Worm (Caenorhabditis elegans) whole organism, young adult: Measurements from ENCODE around the gene K09C8.8.

Experiments used
- F39B2.1 ChIP-seq: fragments of 200-800 bp; sonication (Bioruptor generic); IDR thresholded peaks from 2 replicates; pipeline ENCODE4 v1.3.6; 2022; ENCODE audit warnings: missing genetic modification reagents, missing genetic modification characterization, missing compliant biosample characterization
- nfya-2 ChIP-seq: fragments of 200-800 bp; sonication (Bioruptor generic); IDR thresholded peaks from 2 replicates; pipeline ENCODE4 v1.3.6; 2022; ENCODE audit warnings: missing genetic modification reagents, missing genetic modification characterization, missing compliant biosample characterization
- repo-1 ChIP-seq: sonication (generic microtip); optimal IDR thresholded peaks from 2 replicates; lab custom pipeline; 2017; ENCODE audit warnings: mild to moderate bottlenecking, missing genetic modification characterization, missing compliant biosample characterization
- tbp1 ChIP-seq: fragments of 200-800 bp; sonication (Bioruptor generic); optimal IDR thresholded peaks from 2 replicates; lab custom pipeline; 2018; ENCODE audit warnings: mild to moderate bottlenecking, missing genetic modification characterization, missing compliant biosample characterization

ce11 chrX:11008954-11009353 is 38.2 kb downstream of the K09C8.8 start, which contains the start of gene ttr-31:
- TF ChIP-seq tbp1, result no peak
- TF ChIP-seq repo-1, result no peak
- TF ChIP-seq F39B2.1 (GFP tag; lab: Robert Waterston, UW), result no peak
- no peak for TF ChIP-seq nfya-2
